Fruit fly (Drosophila melanogaster) whole organism, pupa: ENCODE measurements around the gene CG4360.

Experiments used
- CG17806 ChIP-seq: fragments of 200-800 bp; sonication (Bioruptor generic); optimal IDR thresholded peaks from 2 replicates; lab custom pipeline; 2018; ENCODE audit warnings: missing biosample characterization, mild to moderate bottlenecking, missing genetic modification characterization, moderate library complexity
- CG32121 ChIP-seq: fragments of 200-800 bp; sonication (Bioruptor generic); IDR thresholded peaks from 2 replicates; pipeline ENCODE4 v1.3.6; 2022; ENCODE audit warnings: missing biosample characterization, missing genetic modification characterization
- CG4496 ChIP-seq: fragments of 200-800 bp; sonication (Bioruptor generic); IDR thresholded peaks from 3 replicates; pipeline ENCODE4 v1.3.6; 2022; ENCODE audit warnings: missing biosample characterization, missing genetic modification characterization
- CG8159 ChIP-seq: fragments of 200-800 bp; sonication (Bioruptor generic); optimal IDR thresholded peaks from 3 replicates; lab custom pipeline; 2018; ENCODE audit warnings: missing biosample characterization, mild to moderate bottlenecking, missing genetic modification characterization, moderate library complexity
- CG9948 ChIP-seq: fragments of 200-800 bp; sonication (Bioruptor generic); optimal IDR thresholded peaks from 2 replicates; lab custom pipeline; 2018; ENCODE audit warnings: missing biosample characterization, mild to moderate bottlenecking, missing genetic modification characterization, moderate library complexity
- D1 ChIP-seq: fragments of 200-800 bp; sonication (Bioruptor generic); optimal IDR thresholded peaks from 2 replicates; lab custom pipeline; 2018; ENCODE audit warnings: missing biosample characterization, mild to moderate bottlenecking, missing genetic modification characterization, moderate library complexity
- Ets98B ChIP-seq: fragments of 200-800 bp; sonication (Bioruptor generic); IDR thresholded peaks from 2 replicates; pipeline ENCODE4 v1.3.6; 2022; ENCODE audit warnings: missing biosample characterization, missing genetic modification characterization
- Pif1A ChIP-seq: fragments of 200-800 bp; sonication (Bioruptor generic); optimal IDR thresholded peaks from 3 replicates; lab custom pipeline; 2016; ENCODE audit warnings: missing biosample characterization, missing genetic modification characterization
- Snoo ChIP-seq: fragments of 200-800 bp; sonication (Bioruptor generic); optimal IDR thresholded peaks from 3 replicates; lab custom pipeline; 2017; ENCODE audit warnings: missing biosample characterization, mild to moderate bottlenecking, missing genetic modification characterization, inconsistent platforms
- fd96Ca ChIP-seq: fragments of 200-800 bp; sonication (Bioruptor generic); IDR thresholded peaks from 3 replicates; pipeline ENCODE4 v1.3.6; 2022; ENCODE audit warnings: missing biosample characterization, missing genetic modification characterization

- TF ChIP-seq Ets98B (peak; percentile 44), Snoo (tag; lab: Kevin White, UChicago) (peak; percentile 32), D1 (no peak), CG8159 (tag; lab: Kevin White, UChicago) (peak; percentile 69), CG4496 (GFP tag; lab: Robert Waterston, UW) (peak; percentile 77), fd96Ca (peak; percentile 71; the same call in 2 of the 3 replicates), CG17806 (tag; lab: Kevin White, UChicago) (peak; percentile 68), CG9948 (peak; percentile 68), CG32121 (GFP tag; lab: Robert Waterston, UW) (no peak; the same call in 1 of the 2 replicates), Pif1A (GFP tag; lab: Kevin White, UChicago) (peak; percentile 47)
Measured at dm6 chr3R:20285678-20286449, 41.9 kb downstream of the CG4360 start.
